Fruit fly (Drosophila melanogaster): ENCODE data around the gene Shawn.
A peak's percentile ranks its signal among the peaks of the same experiment; 100 is the strongest.

Gene Shawn

dm6 chrX:19611226-19611625, at the start of gene Shawn, which contains the start of gene Tyler:
TSS of gene Shawn (plus strand) at chrX:19611526.
TSS of gene Tyler (plus strand) at chrX:19611526.
- TF ChIP-seq CG8478 (optimal IDR thresholded peaks at IDR 0.05) = no peak
- TF ChIP-seq Dll (optimal IDR thresholded peaks at IDR 0.05) = no peak
- no peak for TF ChIP-seq EcR (GFP tag; optimal IDR thresholded peaks at IDR 0.05)
- TF ChIP-seq pan (optimal IDR thresholded peaks at IDR 0.05) = no peak
- TF ChIP-seq usp (GFP tag; optimal IDR thresholded peaks at IDR 0.05) = no peak
- no peak for TF ChIP-seq psq (optimal IDR thresholded peaks at IDR 0.05)

dm6 chrX:19565714-19566316, 45.5 kb upstream of the Shawn start, which contains the start of the genes Grip84 and car:
TSS of gene Grip84 (minus strand) at chrX:19565764.
TSS of gene car (plus strand) at chrX:19566019.
- TF ChIP-seq usp (GFP tag; optimal IDR thresholded peaks at IDR 0.05) (no peak), Dll (optimal IDR thresholded peaks at IDR 0.05) (no peak), pan (optimal IDR thresholded peaks at IDR 0.05) (no peak)

- TF ChIP-seq CG8478 (optimal IDR thresholded peaks at IDR 0.05) (no peak), EcR (GFP tag; optimal IDR thresholded peaks at IDR 0.05) (no peak), usp (GFP tag; optimal IDR thresholded peaks at IDR 0.05) (no peak), psq (optimal IDR thresholded peaks at IDR 0.05) (no peak), Dll (optimal IDR thresholded peaks at IDR 0.05) (no peak), pan (optimal IDR thresholded peaks at IDR 0.05) (no peak)
Observed at dm6 chrX:19573687-19574086, 37.6 kb upstream of the Shawn start.

- TF ChIP-seq pan (optimal IDR thresholded peaks at IDR 0.05) (no peak), psq (optimal IDR thresholded peaks at IDR 0.05) (no peak), Dll (optimal IDR thresholded peaks at IDR 0.05) (no peak), EcR (GFP tag; optimal IDR thresholded peaks at IDR 0.05) (no peak), usp (GFP tag; optimal IDR thresholded peaks at IDR 0.05) (no peak), CG8478 (optimal IDR thresholded peaks at IDR 0.05) (no peak)
Observed at dm6 chrX:19577940-19578632, 33.2 kb upstream of the Shawn start.

- TF ChIP-seq EcR (GFP tag; optimal IDR thresholded peaks at IDR 0.05) = no peak
- TF ChIP-seq CG8478 (optimal IDR thresholded peaks at IDR 0.05) = peak; percentile 89
Observed at dm6 chrX:19578908-19579647, 32.2 kb upstream of the Shawn start.

- no peak for TF ChIP-seq EcR (GFP tag; optimal IDR thresholded peaks at IDR 0.05)
- no peak for TF ChIP-seq Dll (optimal IDR thresholded peaks at IDR 0.05)
Observed at dm6 chrX:19579648-19580301, 31.6 kb upstream of the Shawn start, which contains the start of gene Tao. TSS of gene Tao (minus strand) at chrX:19579800.

dm6 chrX:19581881-19582280, 29.4 kb upstream of the Shawn start, which contains the start of gene CG14218:
TSS of gene CG14218 (minus strand) at chrX:19581981.
- TF ChIP-seq Dll (optimal IDR thresholded peaks at IDR 0.05) (no peak), CG8478 (optimal IDR thresholded peaks at IDR 0.05) (no peak), EcR (GFP tag; optimal IDR thresholded peaks at IDR 0.05) (no peak), pan (optimal IDR thresholded peaks at IDR 0.05) (no peak), psq (optimal IDR thresholded peaks at IDR 0.05) (no peak), usp (GFP tag; optimal IDR thresholded peaks at IDR 0.05) (no peak)

- TF ChIP-seq pan (optimal IDR thresholded peaks at IDR 0.05) (no peak), CG8478 (optimal IDR thresholded peaks at IDR 0.05) (no peak)
Observed at dm6 chrX:19582732-19583131, 28.6 kb upstream of the Shawn start.

dm6 chrX:19583317-19583716, 28.0 kb upstream of the Shawn start, which contains the start of gene CG14204:
TSS of gene CG14204 (plus strand) at chrX:19583617.
- TF ChIP-seq EcR (GFP tag; optimal IDR thresholded peaks at IDR 0.05) (no peak), psq (optimal IDR thresholded peaks at IDR 0.05) (no peak), usp (GFP tag; optimal IDR thresholded peaks at IDR 0.05) (no peak), pan (optimal IDR thresholded peaks at IDR 0.05) (no peak), CG8478 (optimal IDR thresholded peaks at IDR 0.05) (no peak), Dll (optimal IDR thresholded peaks at IDR 0.05) (no peak)

dm6 chrX:19585142-19585541, 26.2 kb upstream of the Shawn start:
- no peak for TF ChIP-seq Dll (optimal IDR thresholded peaks at IDR 0.05)
- no peak for TF ChIP-seq pan (optimal IDR thresholded peaks at IDR 0.05)
- no peak for TF ChIP-seq EcR (GFP tag; optimal IDR thresholded peaks at IDR 0.05)
- no peak for TF ChIP-seq CG8478 (optimal IDR thresholded peaks at IDR 0.05)
- no peak for TF ChIP-seq psq (optimal IDR thresholded peaks at IDR 0.05)
- no peak for TF ChIP-seq usp (GFP tag; optimal IDR thresholded peaks at IDR 0.05)

dm6 chrX:19590070-19590469, 21.3 kb upstream of the Shawn start, which contains the start of gene CG14219:
TSS of gene CG14219 (minus strand) at chrX:19590170.
- TF ChIP-seq CG8478 (optimal IDR thresholded peaks at IDR 0.05) (no peak), EcR (GFP tag; optimal IDR thresholded peaks at IDR 0.05) (no peak), pan (optimal IDR thresholded peaks at IDR 0.05) (no peak), Dll (optimal IDR thresholded peaks at IDR 0.05) (no peak), psq (optimal IDR thresholded peaks at IDR 0.05) (no peak), usp (GFP tag; optimal IDR thresholded peaks at IDR 0.05) (no peak)

dm6 chrX:19590579-19590978, 20.7 kb upstream of the Shawn start:
- no peak for TF ChIP-seq psq (optimal IDR thresholded peaks at IDR 0.05)
- TF ChIP-seq usp (GFP tag; optimal IDR thresholded peaks at IDR 0.05) = no peak
- no peak for TF ChIP-seq pan (optimal IDR thresholded peaks at IDR 0.05)
- TF ChIP-seq Dll (optimal IDR thresholded peaks at IDR 0.05) = no peak
- TF ChIP-seq EcR (GFP tag; optimal IDR thresholded peaks at IDR 0.05) = no peak
- TF ChIP-seq CG8478 (optimal IDR thresholded peaks at IDR 0.05) = no peak
